Fruit fly (Drosophila melanogaster) S2 (cell line): ENCODE results near the gene Tim8.

Source experiments
- CG8478 ChIP-seq: fragments of >200 bp; optimal IDR thresholded peaks from 2 replicates; lab custom pipeline; 2018
- CTCF ChIP-seq, 2 experiments: fragments of >200 bp; optimal IDR thresholded peaks; 2 replicates each; lab custom pipeline; 2018

DNA sequence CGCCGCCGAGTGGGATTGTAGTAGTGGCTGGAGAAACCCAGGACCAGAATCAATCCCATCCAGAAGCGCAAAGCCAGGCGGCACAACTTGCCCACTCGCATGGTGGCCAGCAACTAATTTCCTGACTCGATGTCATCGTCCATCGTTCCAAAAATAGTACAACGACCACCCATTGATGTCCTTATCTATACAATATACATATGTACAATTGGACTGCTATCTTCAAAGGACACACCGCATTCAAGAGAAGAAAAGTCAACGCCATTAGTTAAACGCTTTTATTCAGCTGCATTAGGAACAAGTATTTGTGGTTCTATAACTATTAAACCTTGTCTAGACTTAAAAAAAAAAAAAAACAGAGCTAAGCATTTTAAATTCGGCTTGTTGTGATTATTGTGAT, 44.8 kb downstream of the Tim8 start, which contains the start of gene Gr10b:
- TF ChIP-seq CTCF (optimal IDR thresholded peaks at IDR 0.05; lab: Kevin White, UChicago), result no peak
- no peak for TF ChIP-seq CG8478
